Fruit fly (Drosophila melanogaster) whole organism, embryonic: Measurements from ENCODE around the gene aph-1.

Experiments
- Atf-2 ChIP-seq: fragments of 200-800 bp; sonication (Bioruptor generic); optimal IDR thresholded peaks from 2 replicates; lab custom pipeline; 2016; ENCODE audit warnings: missing biosample characterization, missing genetic modification characterization
- CG11504 ChIP-seq: fragments of 200-800 bp; sonication (Bioruptor generic); optimal IDR thresholded peaks from 3 replicates; lab custom pipeline; 2019; ENCODE audit warnings: missing biosample characterization, mild to moderate bottlenecking, missing genetic modification characterization, moderate library complexity
- CG12104 ChIP-seq: fragments of 200-800 bp; sonication (Bioruptor generic); optimal IDR thresholded peaks from 3 replicates; lab custom pipeline; 2016; ENCODE audit warnings: missing biosample characterization, missing genetic modification characterization
- CG12659 ChIP-seq: fragments of 200-800 bp; sonication (Bioruptor generic); optimal IDR thresholded peaks from 3 replicates; lab custom pipeline; 2017; ENCODE audit warnings: mild to moderate bottlenecking, missing biosample characterization, missing genetic modification reagents, missing genetic modification characterization
- CG14050 ChIP-seq: fragments of 200-800 bp; sonication (Bioruptor generic); IDR thresholded peaks from 3 replicates; pipeline ENCODE4 v1.3.6; 2022; ENCODE audit warnings: missing biosample characterization, missing genetic modification characterization
- CG15514 ChIP-seq: fragments of 200-800 bp; sonication (Bioruptor generic); optimal IDR thresholded peaks from 3 replicates; lab custom pipeline; 2017; ENCODE audit warnings: missing biosample characterization, missing genetic modification characterization, mild to moderate bottlenecking, moderate library complexity, missing genetic modification reagents
- CG1602 ChIP-seq: fragments of 200-800 bp; sonication (Bioruptor generic); optimal IDR thresholded peaks from 3 replicates; lab custom pipeline; 2016; ENCODE audit warnings: missing biosample characterization, missing genetic modification characterization
- CG16863 ChIP-seq: fragments of 200-800 bp; sonication (Bioruptor generic); optimal IDR thresholded peaks from 3 replicates; lab custom pipeline; 2016; ENCODE audit warnings: missing biosample characterization, missing genetic modification characterization
- CG17186 ChIP-seq: fragments of 200-800 bp; sonication (Bioruptor generic); optimal IDR thresholded peaks from 3 replicates; lab custom pipeline; 2017; ENCODE audit warnings: missing biosample characterization, missing genetic modification reagents, missing genetic modification characterization
- CG1792 ChIP-seq: fragments of 200-800 bp; sonication (Bioruptor generic); optimal IDR thresholded peaks from 2 replicates; lab custom pipeline; 2016; ENCODE audit warnings: missing biosample characterization, missing genetic modification characterization
- CG3065 ChIP-seq: fragments of 200-800 bp; sonication (Bioruptor generic); optimal IDR thresholded peaks from 2 replicates; lab custom pipeline; 2016; ENCODE audit warnings: missing biosample characterization, missing genetic modification characterization
- CG3407 ChIP-seq: fragments of 200-800 bp; sonication (Bioruptor generic); optimal IDR thresholded peaks from 2 replicates; lab custom pipeline; 2018; ENCODE audit warnings: missing biosample characterization, mild to moderate bottlenecking, missing genetic modification characterization
- CG4328 ChIP-seq: fragments of 200-800 bp; sonication (Bioruptor generic); optimal IDR thresholded peaks from 3 replicates; lab custom pipeline; 2017; ENCODE audit warnings: missing biosample characterization, missing genetic modification reagents, missing genetic modification characterization
- CG4424 ChIP-seq: fragments of 200-800 bp; sonication (Bioruptor generic); optimal IDR thresholded peaks from 3 replicates; lab custom pipeline; 2016; ENCODE audit warnings: missing biosample characterization, missing genetic modification characterization
- CG4854 ChIP-seq: fragments of 200-800 bp; sonication (Bioruptor generic); optimal IDR thresholded peaks from 2 replicates; lab custom pipeline; 2016; ENCODE audit warnings: missing biosample characterization, missing genetic modification characterization, inconsistent platforms
- CG6683 ChIP-seq: fragments of 200-800 bp; sonication (Bioruptor generic); optimal IDR thresholded peaks from 2 replicates; lab custom pipeline; 2017; ENCODE audit warnings: missing biosample characterization, mild to moderate bottlenecking, missing genetic modification characterization, missing genetic modification reagents
- CG8388 ChIP-seq: fragments of 200-800 bp; sonication (Bioruptor generic); optimal IDR thresholded peaks from 2 replicates; lab custom pipeline; 2019; ENCODE audit warnings: missing biosample characterization, mild to moderate bottlenecking, missing genetic modification characterization, moderate library complexity
- Dbx ChIP-seq: fragments of 200-800 bp; sonication (Bioruptor generic); IDR thresholded peaks from 3 replicates; pipeline ENCODE4 v1.3.6; 2022; ENCODE audit warnings: missing biosample characterization, missing genetic modification characterization
- Dll ChIP-seq: fragments of 200-800 bp; sonication (Bioruptor generic); IDR thresholded peaks from 4 replicates; pipeline ENCODE4 v1.3.6; 2022; ENCODE audit warnings: missing biosample characterization, missing genetic modification characterization; ENCODE audit not compliant: partially characterized antibody
- Doc2 ChIP-seq: fragments of 200-800 bp; sonication (Bioruptor generic); IDR thresholded peaks from 2 replicates; pipeline ENCODE4 v1.3.6; 2022; ENCODE audit warnings: missing biosample characterization, missing genetic modification characterization
- ERR ChIP-seq: fragments of 200-800 bp; sonication (Bioruptor generic); optimal IDR thresholded peaks from 2 replicates; lab custom pipeline; 2016; ENCODE audit warnings: missing biosample characterization, missing genetic modification characterization
- Lpt ChIP-seq: fragments of >200 bp; optimal IDR thresholded peaks from 2 replicates; lab custom pipeline; 2018; ENCODE audit warnings: missing biosample characterization, missing genetic modification characterization
- Max ChIP-seq: fragments of 200-800 bp; sonication (Bioruptor generic); optimal IDR thresholded peaks from 2 replicates; lab custom pipeline; 2016; ENCODE audit warnings: missing biosample characterization, mild to moderate bottlenecking, missing genetic modification characterization
- Oaz ChIP-seq: fragments of 200-800 bp; sonication (Bioruptor generic); IDR thresholded peaks from 2 replicates; pipeline ENCODE4 v1.3.6; 2022; ENCODE audit warnings: missing biosample characterization, missing genetic modification characterization
- Spps ChIP-seq: fragments of 200-800 bp; sonication (Bioruptor generic); optimal IDR thresholded peaks from 2 replicates; lab custom pipeline; 2018; ENCODE audit warnings: missing biosample characterization, mild to moderate bottlenecking, missing genetic modification characterization
- ase ChIP-seq: fragments of 200-800 bp; sonication (Bioruptor generic); IDR thresholded peaks from 3 replicates; pipeline ENCODE4 v1.3.6; 2022; ENCODE audit warnings: missing biosample characterization, missing genetic modification characterization
- bcd ChIP-seq: fragments of 200-800 bp; sonication (Bioruptor generic); optimal IDR thresholded peaks from 2 replicates; lab custom pipeline; 2017; ENCODE audit warnings: missing biosample characterization, mild to moderate bottlenecking, missing genetic modification characterization
- cad ChIP-seq: fragments of >200 bp; optimal IDR thresholded peaks from 2 replicates; lab custom pipeline; 2017; ENCODE audit warnings: missing biosample characterization, missing genetic modification characterization
- chinmo ChIP-seq: fragments of 200-800 bp; sonication (Bioruptor generic); IDR thresholded peaks from 4 replicates; pipeline ENCODE4 v1.3.6; 2022; ENCODE audit warnings: missing biosample characterization, missing genetic modification characterization; ENCODE audit not compliant: partially characterized antibody
- crol ChIP-seq: fragments of 200-800 bp; sonication (Bioruptor generic); IDR thresholded peaks from 2 replicates; pipeline ENCODE4 v1.3.6; 2022; ENCODE audit warnings: missing biosample characterization, missing genetic modification characterization
- esg ChIP-seq: fragments of 200-800 bp; sonication (Bioruptor generic); conservative IDR thresholded peaks from 2 replicates; pipeline ENCODE4 v1.3.6; 2022; ENCODE audit warnings: missing biosample characterization, missing genetic modification characterization
- eyg ChIP-seq: fragments of 200-800 bp; sonication (Bioruptor generic); optimal IDR thresholded peaks from 3 replicates; lab custom pipeline; 2016; ENCODE audit warnings: missing biosample characterization, missing genetic modification characterization
- fd96Cb ChIP-seq: fragments of 200-800 bp; sonication (Bioruptor generic); optimal IDR thresholded peaks from 2 replicates; lab custom pipeline; 2018; ENCODE audit warnings: missing biosample characterization, mild to moderate bottlenecking, missing genetic modification characterization, moderate library complexity
- fu2 ChIP-seq: fragments of 200-800 bp; sonication (Bioruptor generic); optimal IDR thresholded peaks from 2 replicates; lab custom pipeline; 2016; ENCODE audit warnings: missing biosample characterization, missing genetic modification characterization
- hb ChIP-seq: fragments of 200-800 bp; sonication (Bioruptor generic); IDR thresholded peaks from 3 replicates; pipeline ENCODE4 v1.3.6; 2022; ENCODE audit warnings: missing biosample characterization, missing genetic modification characterization; ENCODE audit not compliant: partially characterized antibody
- insv ChIP-seq, 2 experiments: fragments of 200-800 bp; sonication (Bioruptor generic); optimal IDR thresholded peaks; 3 replicates each; lab custom pipeline; 2016 to 2018; ENCODE audit warnings: missing biosample characterization in 2 of 2, missing genetic modification characterization in 2 of 2
- inv ChIP-seq: fragments of 200-800 bp; sonication (Bioruptor generic); IDR thresholded peaks from 2 replicates; pipeline ENCODE4 v1.3.6; 2022; ENCODE audit warnings: missing biosample characterization, missing genetic modification characterization; ENCODE audit not compliant: partially characterized antibody
- jigr1 ChIP-seq: fragments of 200-800 bp; sonication (Bioruptor generic); IDR thresholded peaks from 3 replicates; pipeline ENCODE4 v1.3.6; 2022; ENCODE audit warnings: missing biosample characterization, missing genetic modification characterization
- ken ChIP-seq: fragments of 200-800 bp; sonication (Bioruptor generic); IDR thresholded peaks from 3 replicates; pipeline ENCODE4 v1.3.6; 2022; ENCODE audit warnings: missing biosample characterization, missing genetic modification characterization
- lola ChIP-seq, 3 experiments: fragments of >200 bp in 2 of 3; fragments of 200-800 bp in 1 of 3; sonication (Bioruptor generic) in 1 of 3; optimal IDR thresholded peaks; 2 replicates each; lab custom pipeline; 2017 to 2019; ENCODE audit warnings: missing biosample characterization in 3 of 3, missing genetic modification characterization in 3 of 3, mild to moderate bottlenecking in 1 of 3, moderate library complexity in 1 of 3
- nerfin-1 ChIP-seq: fragments of 200-800 bp; sonication (Bioruptor generic); optimal IDR thresholded peaks from 3 replicates; lab custom pipeline; 2019; ENCODE audit warnings: missing biosample characterization, mild to moderate bottlenecking, missing genetic modification characterization, moderate library complexity
- pan ChIP-seq, 4 experiments: fragments of >200 bp in 3 of 4; fragments of 200-800 bp in 1 of 4; sonication (Bioruptor generic) in 1 of 4; optimal IDR thresholded peaks in 3 of 4; IDR thresholded peaks in 1 of 4; 2 replicates each; pipeline versions ENCODE4 v1.3.6 to Lab custom; 2017 to 2022; ENCODE audit warnings: missing biosample characterization in 2 of 4, missing genetic modification characterization in 2 of 4, mixed read lengths in 1 of 4
- row ChIP-seq: fragments of 200-800 bp; sonication (Bioruptor generic); IDR thresholded peaks from 3 replicates; pipeline ENCODE4 v1.3.6; 2022; ENCODE audit warnings: missing biosample characterization, missing genetic modification characterization
- slbo ChIP-seq: fragments of 200-800 bp; sonication (Bioruptor generic); IDR thresholded peaks from 2 replicates; pipeline ENCODE4 v1.3.6; 2022; ENCODE audit warnings: missing biosample characterization, missing genetic modification characterization
- stwl ChIP-seq: fragments of 200-800 bp; sonication (Bioruptor generic); optimal IDR thresholded peaks from 3 replicates; lab custom pipeline; 2018; ENCODE audit warnings: missing biosample characterization, mild to moderate bottlenecking, missing genetic modification characterization, moderate library complexity
- unpg ChIP-seq: fragments of 200-800 bp; sonication (Bioruptor generic); optimal IDR thresholded peaks from 3 replicates; lab custom pipeline; 2018; ENCODE audit warnings: missing biosample characterization, mild to moderate bottlenecking, missing genetic modification characterization, moderate library complexity
- z ChIP-seq: fragments of 200-800 bp; sonication (Bioruptor generic); IDR thresholded peaks from 3 replicates; pipeline ENCODE4 v1.3.6; 2022; ENCODE audit warnings: missing biosample characterization, missing genetic modification characterization
- zen2 ChIP-seq: fragments of 200-800 bp; sonication (Bioruptor generic); IDR thresholded peaks from 3 replicates; pipeline ENCODE4 v1.3.6; 2022; ENCODE audit warnings: missing biosample characterization, missing genetic modification characterization; ENCODE audit not compliant: partially characterized antibody

Gene aph-1

DNA sequence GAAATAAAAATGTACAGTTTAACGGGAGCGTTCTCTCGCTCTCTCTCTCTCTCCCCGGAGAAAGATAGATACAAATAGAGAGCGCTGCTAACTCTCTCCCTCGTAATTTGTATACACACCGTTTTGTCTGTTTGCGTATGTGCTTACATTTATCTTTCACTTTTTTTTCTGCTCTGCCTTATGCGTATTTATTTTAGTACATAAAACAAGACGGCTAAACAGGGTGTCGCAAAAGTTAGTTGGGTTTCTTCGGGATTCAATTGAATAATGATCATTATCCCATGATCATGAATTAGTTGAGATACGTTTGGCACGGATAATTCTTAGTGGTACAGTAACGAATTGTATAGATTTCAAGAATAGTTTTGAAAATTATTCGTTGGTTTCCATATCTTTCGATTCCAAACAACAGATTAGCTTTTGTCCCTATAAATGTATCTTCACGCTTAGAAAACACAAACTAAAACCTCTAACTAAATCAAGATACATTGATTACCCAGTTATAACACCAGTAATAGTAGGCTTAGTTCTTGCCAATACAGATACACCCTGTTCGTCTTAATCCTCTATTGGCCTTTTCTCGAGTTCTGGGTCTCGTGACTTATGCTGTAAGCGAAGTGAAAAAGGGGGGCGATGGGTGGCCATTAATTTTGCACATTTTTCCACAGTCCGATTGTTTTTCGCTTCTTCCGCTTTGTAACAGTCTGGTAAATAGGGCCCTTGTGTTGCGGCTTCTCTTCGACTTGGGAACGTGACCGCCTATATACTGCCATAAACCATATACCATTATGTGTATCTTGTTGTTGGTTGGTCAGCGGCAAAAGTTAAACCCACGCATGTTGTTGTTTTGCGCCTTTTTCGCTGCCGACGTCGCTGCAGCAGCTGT, 11.4 kb upstream of the aph-1 start (continued):
- TF ChIP-seq inv (no peak), fd96Cb (tag; lab: Kevin White, UChicago) (peak; percentile 61), ken (no peak), fu2 (peak; percentile 64), ase (no peak), CG1602 (GFP tag; lab: Kevin White, UChicago) (peak; percentile 10), CG4854 (GFP tag; lab: Kevin White, UChicago) (peak; percentile 50), Dll (no peak), esg (GFP tag; lab: Robert Waterston, UW) (no peak), nerfin-1 (tag; lab: Kevin White, UChicago) (peak; percentile 70), crol (GFP tag; lab: Robert Waterston, UW) (no peak), jigr1 (GFP tag; lab: Robert Waterston, UW) (no peak), Max (GFP tag; lab: Kevin White, UChicago) (peak; percentile 49), chinmo (GFP tag; lab: Robert Waterston, UW) (no peak), CG12659 (GFP tag; lab: Kevin White, UChicago) (peak; percentile 84), CG1792 (GFP tag; lab: Kevin White, UChicago) (peak; percentile 59), insv (GFP tag; optimal IDR thresholded peaks at IDR 0.05; lab: Kevin White, UChicago) (peak in 1 of 2 experiments; percentile 18), slbo (GFP tag; lab: Robert Waterston, UW) (no peak), CG8388 (GFP tag; lab: Kevin White, UChicago) (peak; percentile 73), CG15514 (peak; percentile 75), CG14050 (GFP tag; lab: Robert Waterston, UW) (no peak), zen2 (no peak), CG11504 (tag; lab: Kevin White, UChicago) (peak; percentile 85), CG12104 (peak; percentile 80), z (GFP tag; lab: Robert Waterston, UW) (no peak), eyg (peak; percentile 31), CG3065 (GFP tag; lab: Kevin White, UChicago) (no peak), Oaz (GFP tag; lab: Robert Waterston, UW) (no peak), CG6683 (GFP tag; lab: Kevin White, UChicago) (peak; percentile 75), CG16863 (GFP tag; lab: Kevin White, UChicago) (peak; percentile 78), CG17186 (GFP tag; lab: Kevin White, UChicago) (peak; percentile 36), pan (optimal IDR thresholded peaks at IDR 0.05; lab: Kevin White, UChicago) (no peak), pan (GFP tag; optimal IDR thresholded peaks at IDR 0.05 in 1 of 2, IDR thresholded peaks at IDR 0.05 in 1 of 2) (no peak), ERR (GFP tag; lab: Kevin White, UChicago) (peak; percentile 0), Dbx (no peak), stwl (no peak), hb (GFP tag; lab: Robert Waterston, UW) (no peak), bcd (GFP tag; lab: Kevin White, UChicago) (peak; percentile 83), Lpt (GFP tag; lab: Kevin White, UChicago) (no peak), row (GFP tag; lab: Robert Waterston, UW) (no peak), CG4424 (GFP tag; lab: Kevin White, UChicago) (peak; percentile 79), CG3407 (GFP tag; lab: Kevin White, UChicago) (peak; percentile 84), CG4328 (GFP tag; lab: Kevin White, UChicago) (peak; percentile 85), Spps (tag; lab: Kevin White, UChicago) (peak; percentile 63), cad (peak; percentile 8), Doc2 (GFP tag; lab: Robert Waterston, UW) (no peak), lola (GFP tag; optimal IDR thresholded peaks at IDR 0.05; lab: Kevin White, UChicago) (peak in 1 of 3 experiments; percentile 77), Atf-2 (GFP tag; lab: Kevin White, UChicago) (peak; percentile 66), unpg (GFP tag; lab: Kevin White, UChicago) (peak; percentile 78)
